Worm (Caenorhabditis elegans): ENCODE data around the gene F53A2.9.

F53A2.9 gene

ce11 chrIII:13340504-13341274 is 18.5 kb downstream of the F53A2.9 start (continued):
- no peak for TF ChIP-seq B0019.2 (GFP tag; conservative IDR thresholded peaks at IDR 0.05)
- TF ChIP-seq xnd-1 (tag; optimal IDR thresholded peaks at IDR 0.05): peak; percentile 41
- TF ChIP-seq mcd-1 (GFP tag; IDR thresholded peaks at IDR 0.05): peak; percentile 51
- no peak for TF ChIP-seq nhr-120 (GFP tag; IDR thresholded peaks at IDR 0.05)
- TF ChIP-seq D2030.7 (GFP tag; IDR thresholded peaks at IDR 0.05): peak; percentile 66; the same call in 1 of the 2 replicates

- TF ChIP-seq unc-130 (GFP tag; optimal IDR thresholded peaks at IDR 0.05) (no peak), T07F8.4 (tag; optimal IDR thresholded peaks at IDR 0.05) (no peak), tbx-9 (tag; optimal IDR thresholded peaks at IDR 0.05; ENCODE audit: borderline replicate concordance) (no peak), snpc-1.1 (tag; optimal IDR thresholded peaks at IDR 0.05; ENCODE audit: insufficient read depth) (no peak), hlh-26 (GFP tag; conservative IDR thresholded peaks at IDR 0.05) (no peak), pbrm-1 (GFP tag; IDR thresholded peaks at IDR 0.05) (no peak), Y53G8AR.9 (GFP tag; conservative IDR thresholded peaks at IDR 0.05) (no peak), nfya-1 (tag; optimal IDR thresholded peaks at IDR 0.05; ENCODE audit: borderline replicate concordance, insufficient read depth) (no peak), F10E7.11 (tag; optimal IDR thresholded peaks at IDR 0.05) (no peak), B0336.3 (GFP tag; IDR thresholded peaks at IDR 0.05) (no peak), snpc-3.4 (tag; optimal IDR thresholded peaks at IDR 0.05) (no peak), madf-3 (GFP tag; IDR thresholded peaks at IDR 0.05) (no peak), hmg-1.2 (GFP tag; IDR thresholded peaks at IDR 0.05) (no peak), lir-1 (GFP tag; conservative IDR thresholded peaks at IDR 0.05) (no peak), sptf-2 (GFP tag; optimal IDR thresholded peaks at IDR 0.05) (no peak), snpc-1.3 (tag; optimal IDR thresholded peaks at IDR 0.05; ENCODE audit: insufficient read depth) (no peak), dpl-1 (GFP tag; optimal IDR thresholded peaks at IDR 0.05) (no peak)
These were observed 19.5 kb downstream of the F53A2.9 start, which contains the start of gene F53A2.3 for ce11 chrIII:13339672-13340071. Gene F53A2.3, minus strand, starts transcription at chrIII:13339772.

ce11 chrIII:13333754-13334153 is 25.4 kb downstream of the F53A2.9 start, which contains the start of gene sdz-20:
Gene sdz-20, plus strand, starts transcription at chrIII:13334054.
- TF ChIP-seq snpc-1.1 (tag; optimal IDR thresholded peaks at IDR 0.05; ENCODE audit: insufficient read depth) (no peak), nhr-120 (GFP tag; IDR thresholded peaks at IDR 0.05) (no peak), hmg-20 (GFP tag; IDR thresholded peaks at IDR 0.05) (no peak), lin-35 (GFP tag; optimal IDR thresholded peaks at IDR 0.05) (no peak), ztf-3 (GFP tag; optimal IDR thresholded peaks at IDR 0.05) (no peak), hsf-1 (GFP tag; IDR thresholded peaks at IDR 0.05) (no peak), egrh-3 (GFP tag; IDR thresholded peaks at IDR 0.05) (no peak), K11D2.4 (GFP tag; IDR thresholded peaks at IDR 0.05) (no peak), let-607 (tag; optimal IDR thresholded peaks at IDR 0.05) (no peak), F22D6.2 (tag; optimal IDR thresholded peaks at IDR 0.05) (no peak), ceh-79 (tag; optimal IDR thresholded peaks at IDR 0.05) (no peak), madf-8 (GFP tag; conservative IDR thresholded peaks at IDR 0.05) (no peak), lag-1 (GFP tag; IDR thresholded peaks at IDR 0.05) (no peak), madf-3 (GFP tag; IDR thresholded peaks at IDR 0.05) (no peak), egl-18 (GFP tag; IDR thresholded peaks at IDR 0.05) (no peak), zim-3 (tag; optimal IDR thresholded peaks at IDR 0.05) (no peak), lin-54 (GFP tag; optimal IDR thresholded peaks at IDR 0.05) (no peak), D2030.7 (GFP tag; IDR thresholded peaks at IDR 0.05) (no peak), unc-130 (GFP tag; optimal IDR thresholded peaks at IDR 0.05) (no peak)
